Fruit fly (Drosophila melanogaster): ENCODE measurements around the gene CG7326.
A peak's percentile ranks its signal among the peaks of the same experiment; 100 is the strongest.

CG7326 gene

DNA sequence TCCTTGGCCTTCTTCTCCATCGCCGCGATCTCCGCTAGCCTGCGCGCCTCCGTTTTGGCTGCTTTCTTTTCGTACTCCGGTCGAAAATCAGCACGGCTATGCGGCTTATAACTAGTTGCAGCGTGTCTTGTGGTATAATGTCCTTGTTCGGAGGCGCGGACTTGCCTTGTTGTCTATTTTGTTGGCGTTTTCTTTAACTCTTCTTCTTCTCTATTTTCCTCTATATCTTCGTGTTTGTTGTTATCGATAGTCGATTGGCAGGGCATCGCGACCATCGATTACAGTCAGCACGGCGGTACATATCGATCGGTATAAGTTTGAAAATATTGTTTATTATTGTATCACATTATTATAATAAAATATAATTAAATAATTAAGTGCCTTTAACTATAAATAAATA, 29.9 kb upstream of the CG7326 start, which contains the start of gene Flacc (continued):
- TF ChIP-seq gfzf (GFP tag; optimal IDR thresholded peaks at IDR 0.05) = no peak
- TF ChIP-seq ara (GFP tag; IDR thresholded peaks at IDR 0.05) = no peak
- TF ChIP-seq nmo (GFP tag; optimal IDR thresholded peaks at IDR 0.05) = no peak
- TF ChIP-seq CG8290 (GFP tag; optimal IDR thresholded peaks at IDR 0.05) = no peak
- TF ChIP-seq CG8290 (tag; optimal IDR thresholded peaks at IDR 0.05) = no peak
- TF ChIP-seq tap (tag; optimal IDR thresholded peaks at IDR 0.05) = no peak
- TF ChIP-seq ab (GFP tag; optimal IDR thresholded peaks at IDR 0.05) = no peak
- TF ChIP-seq CG11723 (GFP tag; optimal IDR thresholded peaks at IDR 0.05) = no peak
- TF ChIP-seq schlank (tag; optimal IDR thresholded peaks at IDR 0.05) = no peak
- no peak for TF ChIP-seq CG2889 (GFP tag; IDR thresholded peaks at IDR 0.05)
- no peak for TF ChIP-seq HmgZ (tag; optimal IDR thresholded peaks at IDR 0.05)
- TF ChIP-seq Kr (GFP tag; optimal IDR thresholded peaks at IDR 0.05) = no peak
- TF ChIP-seq CG12071 (GFP tag; optimal IDR thresholded peaks at IDR 0.05) = no peak
- no peak for TF ChIP-seq CG3407 (GFP tag; optimal IDR thresholded peaks at IDR 0.05)
- TF ChIP-seq ken (GFP tag; IDR thresholded peaks at IDR 0.05) = no peak
- TF ChIP-seq kay (GFP tag; optimal IDR thresholded peaks at IDR 0.05) = no peak
- TF ChIP-seq tin (GFP tag; optimal IDR thresholded peaks at IDR 0.05) = no peak
- no peak for TF ChIP-seq fu2 (GFP tag; optimal IDR thresholded peaks at IDR 0.05)
- TF ChIP-seq CG14860 (GFP tag; IDR thresholded peaks at IDR 0.05; ENCODE audit: partially characterized antibody) = peak; percentile 75
- TF ChIP-seq Doc3 (GFP tag; IDR thresholded peaks at IDR 0.05; ENCODE audit: partially characterized antibody) = peak; percentile 80
- no peak for TF ChIP-seq onecut (GFP tag; IDR thresholded peaks at IDR 0.05)
- TF ChIP-seq Sox102F (GFP tag; optimal IDR thresholded peaks at IDR 0.05) = no peak
- TF ChIP-seq CG5953 (GFP tag; IDR thresholded peaks at IDR 0.05) = no peak
- TF ChIP-seq CG11695 (GFP tag; IDR thresholded peaks at IDR 0.05) = no peak
- TF ChIP-seq CG14050 (GFP tag; IDR thresholded peaks at IDR 0.05) = no peak
- TF ChIP-seq salm (tag; optimal IDR thresholded peaks at IDR 0.05) = no peak
- no peak for TF ChIP-seq Abd-B (GFP tag; optimal IDR thresholded peaks at IDR 0.05)
- no peak for TF ChIP-seq NK7.1 (GFP tag; optimal IDR thresholded peaks at IDR 0.05)
- no peak for TF ChIP-seq CG30020 (tag; optimal IDR thresholded peaks at IDR 0.05)
- TF ChIP-seq danr (GFP tag; IDR thresholded peaks at IDR 0.05) = no peak
- TF ChIP-seq CG11456 (GFP tag; IDR thresholded peaks at IDR 0.05) = no peak
- peak; percentile 85 for TF ChIP-seq sna (GFP tag; IDR thresholded peaks at IDR 0.05; ENCODE audit: partially characterized antibody)
- no peak for TF ChIP-seq CG30403 (GFP tag; optimal IDR thresholded peaks at IDR 0.05)
- TF ChIP-seq CG6813 (GFP tag; optimal IDR thresholded peaks at IDR 0.05) = no peak
- no peak for TF ChIP-seq h (optimal IDR thresholded peaks at IDR 0.05)
- no peak for TF ChIP-seq CG9727 (GFP tag; optimal IDR thresholded peaks at IDR 0.05)
- no peak for TF ChIP-seq crc (GFP tag; optimal IDR thresholded peaks at IDR 0.05)
- TF ChIP-seq Aef1 (GFP tag; IDR thresholded peaks at IDR 0.05) = no peak
- TF ChIP-seq Atf6 (GFP tag; IDR thresholded peaks at IDR 0.05) = no peak
- TF ChIP-seq lab (GFP tag; optimal IDR thresholded peaks at IDR 0.05) = no peak
- no peak for TF ChIP-seq CG14014 (GFP tag; IDR thresholded peaks at IDR 0.05)
- TF ChIP-seq sc (optimal IDR thresholded peaks at IDR 0.05) = no peak
- no peak for TF ChIP-seq sc (GFP tag; optimal IDR thresholded peaks at IDR 0.05)
- no peak for TF ChIP-seq Drgx (GFP tag; IDR thresholded peaks at IDR 0.05)
- no peak for TF ChIP-seq ttk (GFP tag; IDR thresholded peaks at IDR 0.05)
- no peak for TF ChIP-seq prd (optimal IDR thresholded peaks at IDR 0.05)
- TF ChIP-seq prd (GFP tag; IDR thresholded peaks at IDR 0.05) = no peak
- TF ChIP-seq da (GFP tag; optimal IDR thresholded peaks at IDR 0.05) = no peak
- TF ChIP-seq CG6272 (GFP tag; IDR thresholded peaks at IDR 0.05) = no peak
- TF ChIP-seq ash1 (GFP tag; optimal IDR thresholded peaks at IDR 0.05) = no peak
- TF ChIP-seq ftz-f1 (GFP tag; optimal IDR thresholded peaks at IDR 0.05) = no peak
- peak; percentile 88 for TF ChIP-seq Dll (GFP tag; IDR thresholded peaks at IDR 0.05; ENCODE audit: partially characterized antibody)
- TF ChIP-seq CG4820 (GFP tag; optimal IDR thresholded peaks at IDR 0.05) = no peak
- TF ChIP-seq CG2199 (GFP tag; IDR thresholded peaks at IDR 0.05) = no peak
